Worm (Caenorhabditis elegans) whole organism, early embryonic: ENCODE measurements around the gene cec-7.

Source experiments
- B0310.2 ChIP-seq: sonication (generic microtip); optimal IDR thresholded peaks from 2 replicates; lab custom pipeline; 2016; ENCODE audit warnings: mild to moderate bottlenecking, missing genetic modification characterization, missing compliant biosample characterization
- F13C5.2 ChIP-seq: sonication (generic microtip); optimal IDR thresholded peaks from 2 replicates; lab custom pipeline; 2017; ENCODE audit warnings: mild to moderate bottlenecking, missing genetic modification characterization, inconsistent platforms, missing compliant biosample characterization
- aly-1 ChIP-seq: sonication (generic microtip); optimal IDR thresholded peaks from 2 replicates; lab custom pipeline; 2016; ENCODE audit warnings: missing genetic modification characterization, missing compliant biosample characterization
- ama-1 ChIP-seq: fragments of 150-350 bp; optimal IDR thresholded peaks from 2 replicates; lab custom pipeline; 2014
- ceh-13 ChIP-seq: fragments of 200-800 bp; sonication (Bioruptor generic); optimal IDR thresholded peaks from 2 replicates; lab custom pipeline; 2018; ENCODE audit warnings: mild to moderate bottlenecking, missing genetic modification characterization, missing compliant biosample characterization
- ceh-36 ChIP-seq: sonication (generic microtip); optimal IDR thresholded peaks from 2 replicates; lab custom pipeline; 2016; ENCODE audit warnings: missing genetic modification characterization, inconsistent platforms, missing compliant biosample characterization
- ets-7 ChIP-seq: sonication (generic microtip); optimal IDR thresholded peaks from 2 replicates; lab custom pipeline; 2016; ENCODE audit warnings: missing genotype, missing genetic modification characterization, missing compliant biosample characterization
- flt-1 ChIP-seq: fragments of 200-800 bp; sonication (Bioruptor generic); IDR thresholded peaks from 2 replicates; pipeline ENCODE4 v1.3.6; 2022; ENCODE audit warnings: missing genetic modification characterization, missing compliant biosample characterization
- hmbx-1 ChIP-seq: sonication (generic microtip); optimal IDR thresholded peaks from 2 replicates; lab custom pipeline; 2016; ENCODE audit warnings: mild to moderate bottlenecking, missing genetic modification characterization, missing compliant biosample characterization
- hmg-4 ChIP-seq: fragments of 200-800 bp; sonication (Bioruptor generic); optimal IDR thresholded peaks from 2 replicates; lab custom pipeline; 2018; ENCODE audit warnings: mild to moderate bottlenecking, missing genetic modification characterization, missing compliant biosample characterization
- hnd-1 ChIP-seq: sonication (generic microtip); optimal IDR thresholded peaks from 2 replicates; lab custom pipeline; 2016; ENCODE audit warnings: missing genetic modification characterization, missing compliant biosample characterization
- pes-1 ChIP-seq: fragments of 200-800 bp; sonication (Bioruptor generic); IDR thresholded peaks from 2 replicates; pipeline ENCODE4 v1.3.6; 2022; ENCODE audit warnings: missing genetic modification reagents, missing genetic modification characterization, missing compliant biosample characterization
- scrt-1 ChIP-seq: fragments of 200-800 bp; sonication (Bioruptor generic); IDR thresholded peaks from 2 replicates; pipeline ENCODE4 v1.3.6; 2022; ENCODE audit warnings: missing genetic modification characterization, missing compliant biosample characterization
- sea-1 ChIP-seq: fragments of 200-800 bp; sonication (Bioruptor generic); conservative IDR thresholded peaks from 2 replicates; pipeline ENCODE4 v1.3.6; 2022; ENCODE audit warnings: missing genetic modification characterization, missing compliant biosample characterization
- tbx-11 ChIP-seq: fragments of 200-800 bp; sonication (Bioruptor generic); IDR thresholded peaks from 2 replicates; pipeline ENCODE4 v1.3.6; 2022; ENCODE audit warnings: missing genetic modification characterization, missing compliant biosample characterization
- tbx-37 ChIP-seq: fragments of 200-800 bp; sonication (Bioruptor generic); conservative IDR thresholded peaks from 2 replicates; pipeline ENCODE4 v1.3.6; 2022; ENCODE audit warnings: missing genetic modification reagents, missing genetic modification characterization, missing compliant biosample characterization
- tra-4 ChIP-seq: sonication (generic microtip); optimal IDR thresholded peaks from 2 replicates; lab custom pipeline; 2017; ENCODE audit warnings: missing genetic modification characterization, missing compliant biosample characterization

Gene cec-7

DNA sequence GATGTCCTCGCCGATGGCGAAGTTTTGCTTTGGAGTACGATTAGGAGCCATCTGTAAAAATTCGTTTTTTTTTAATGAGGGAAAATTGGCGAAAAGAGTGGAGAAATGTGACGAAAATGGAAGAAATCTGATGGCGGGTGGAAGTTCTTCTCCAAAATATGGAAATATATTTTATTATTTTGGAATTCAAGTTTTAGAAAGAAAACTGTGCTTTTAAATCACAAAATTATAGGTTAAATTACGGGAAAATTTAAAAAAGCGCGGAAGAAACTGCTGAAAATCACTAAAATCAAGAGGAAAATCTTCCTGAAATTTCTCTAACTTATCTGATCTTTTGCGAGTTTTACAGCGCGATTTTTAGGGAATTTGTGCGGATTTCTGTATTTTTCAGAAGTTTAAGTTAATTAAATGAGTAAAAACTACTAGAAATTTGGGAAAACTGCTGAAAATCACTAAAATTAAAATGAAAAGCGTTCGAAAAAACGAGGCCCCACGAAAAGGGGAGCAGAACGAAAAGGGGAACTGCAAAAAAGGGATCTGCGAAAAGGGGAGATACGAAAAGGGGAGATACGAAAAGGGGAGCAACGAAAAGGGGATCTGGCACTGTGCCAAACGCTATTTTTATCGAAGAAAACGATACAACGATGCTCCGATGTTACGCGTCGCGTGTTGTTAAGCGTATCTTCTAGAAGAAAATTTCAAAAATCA lies at the start of gene cec-7, which contains the start of gene enu-3.5:
Gene cec-7 (minus strand): TSS at position 51 of the 708 bp plus-strand sequence.
Gene enu-3.5 (plus strand): TSS at position 670 of the 708 bp plus-strand sequence.
- TF ChIP-seq ets-7 (no peak), sea-1 (GFP tag; lab: Robert Waterston, UW) (0 out of 2 replicates have a peak, but pooled peaks have one; percentile 7), B0310.2 (no peak)

DNA sequence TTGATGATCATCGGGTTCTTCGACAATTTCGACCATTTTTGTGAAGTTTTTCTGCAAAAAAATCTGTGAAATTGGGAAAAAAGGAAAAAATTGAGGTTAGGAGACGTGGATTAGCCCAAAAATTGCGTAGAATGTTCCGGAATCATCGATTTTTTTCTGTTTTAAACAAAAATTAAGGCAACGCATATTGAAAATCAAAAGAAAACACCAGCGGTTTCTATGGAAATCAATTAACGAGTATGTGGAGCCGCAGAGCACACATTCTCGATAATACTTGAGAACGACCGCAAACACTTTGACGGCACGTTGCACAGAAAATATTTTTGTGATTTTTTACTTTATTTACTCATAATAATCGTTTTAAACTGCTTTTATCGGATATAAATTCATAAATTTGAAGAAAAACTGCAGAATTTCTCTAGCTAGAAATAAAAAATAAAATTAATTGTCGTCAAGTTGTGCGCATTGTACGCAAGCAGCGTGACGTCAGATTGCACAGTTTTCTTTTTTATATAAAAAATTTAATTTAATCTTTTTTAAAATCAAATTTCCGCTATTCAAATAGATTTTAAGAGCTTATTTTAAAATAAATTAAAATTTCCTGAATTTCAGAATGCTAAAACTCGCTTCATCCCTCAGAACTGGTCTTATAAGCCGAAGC lies 48.7 kb upstream of the cec-7 start, which contains the start of the genes npp-25 and mrps-10:
Gene npp-25 (minus strand): TSS at position 51 of the 661 bp plus-strand sequence.
Gene mrps-10 (plus strand): TSS at position 611 of the 661 bp plus-strand sequence.
- TF ChIP-seq scrt-1 (GFP tag; lab: Robert Waterston, UW) (no peak), F13C5.2 (tag; lab: Kevin White, UChicago) (peak; percentile 26), tbx-37 (GFP tag; lab: Robert Waterston, UW) (no peak; the same call in 1 of the 2 replicates)

DNA sequence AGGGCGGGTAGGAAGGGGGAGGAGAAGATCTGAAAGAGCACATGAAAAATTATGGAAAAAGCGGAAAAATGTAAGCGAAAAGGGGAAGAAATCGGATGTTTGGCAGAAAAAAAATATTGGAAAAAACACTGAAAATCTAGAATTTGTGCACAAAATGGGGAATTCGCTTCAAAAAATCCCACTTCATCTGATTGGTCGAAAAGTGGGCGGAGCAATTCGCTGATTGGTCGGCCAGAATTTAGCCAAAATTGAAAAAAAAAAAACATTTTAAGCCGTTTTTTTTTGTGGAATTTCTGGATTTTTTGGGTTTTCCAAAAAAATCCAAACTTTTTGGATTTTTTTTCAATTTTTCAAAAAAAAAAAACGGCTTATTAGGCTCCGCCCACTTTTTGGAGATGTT lies 43.4 kb upstream of the cec-7 start:
- TF ChIP-seq hmbx-1 (tag; lab: Kevin White, UChicago) (no peak), tra-4 (no peak), tbx-37 (GFP tag; lab: Robert Waterston, UW) (no peak), ceh-36 (no peak), ceh-13 (GFP tag; lab: Kevin White, UChicago) (no peak), pes-1 (no peak), ama-1 (lab: Kevin White, UChicago) (no peak), hmg-4 (GFP tag; lab: Kevin White, UChicago) (no peak), ets-7 (no peak), sea-1 (GFP tag; lab: Robert Waterston, UW) (no peak), B0310.2 (no peak), flt-1 (GFP tag; lab: Robert Waterston, UW) (no peak), aly-1 (tag; lab: Kevin White, UChicago) (no peak), scrt-1 (GFP tag; lab: Robert Waterston, UW) (no peak), tbx-11 (GFP tag; lab: Robert Waterston, UW) (no peak), F13C5.2 (tag; lab: Kevin White, UChicago) (no peak), hnd-1 (no peak)

DNA sequence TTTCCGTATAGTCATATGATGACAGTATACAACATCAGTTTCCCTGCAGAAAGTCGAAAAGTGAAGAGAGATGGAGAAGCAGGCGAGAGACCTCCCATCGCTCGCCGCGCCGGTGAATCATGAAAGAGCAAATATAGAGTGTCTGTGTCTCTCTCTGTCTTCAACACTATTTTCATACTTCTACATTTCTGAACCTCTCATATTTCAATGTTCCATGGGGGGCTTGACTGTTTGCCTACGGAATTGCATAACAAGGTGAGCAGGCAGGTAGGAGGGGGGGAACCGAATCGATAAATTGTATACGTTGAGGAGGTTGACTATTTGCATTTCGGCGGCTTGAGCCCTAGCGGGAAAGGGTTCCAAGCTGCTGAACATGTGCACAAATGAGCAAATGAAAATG lies 42.5 kb upstream of the cec-7 start:
- TF ChIP-seq sea-1 (GFP tag; lab: Robert Waterston, UW) (no peak), tra-4 (no peak), B0310.2 (no peak), flt-1 (GFP tag; lab: Robert Waterston, UW) (no peak), aly-1 (tag; lab: Kevin White, UChicago) (no peak), hnd-1 (no peak)

DNA sequence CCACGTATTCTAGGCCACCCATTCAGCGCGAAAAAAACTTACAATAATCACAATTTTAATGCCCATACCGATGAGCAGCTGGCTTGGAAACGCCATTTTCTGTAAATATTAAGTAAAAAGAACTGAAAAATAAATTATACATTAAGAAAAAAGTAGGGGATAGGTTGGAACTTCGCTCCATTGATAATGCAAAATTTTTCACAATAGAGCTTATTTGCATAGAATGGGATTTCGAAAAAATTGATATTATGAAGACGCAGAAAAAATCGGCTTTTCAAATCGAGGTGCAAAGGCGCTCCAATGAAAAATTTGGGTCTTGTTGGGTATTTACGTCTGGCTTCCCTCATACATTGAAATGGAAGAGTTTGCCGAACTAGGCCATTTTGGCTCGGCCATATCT lies 41.2 kb upstream of the cec-7 start, which contains the start of gene Y37D8A.16:
Gene Y37D8A.16 (minus strand): TSS at position 101 of the 400 bp plus-strand sequence.
- TF ChIP-seq hmg-4 (GFP tag; lab: Kevin White, UChicago) (no peak), F13C5.2 (tag; lab: Kevin White, UChicago) (no peak), hmbx-1 (tag; lab: Kevin White, UChicago) (no peak), ama-1 (lab: Kevin White, UChicago) (no peak)

DNA sequence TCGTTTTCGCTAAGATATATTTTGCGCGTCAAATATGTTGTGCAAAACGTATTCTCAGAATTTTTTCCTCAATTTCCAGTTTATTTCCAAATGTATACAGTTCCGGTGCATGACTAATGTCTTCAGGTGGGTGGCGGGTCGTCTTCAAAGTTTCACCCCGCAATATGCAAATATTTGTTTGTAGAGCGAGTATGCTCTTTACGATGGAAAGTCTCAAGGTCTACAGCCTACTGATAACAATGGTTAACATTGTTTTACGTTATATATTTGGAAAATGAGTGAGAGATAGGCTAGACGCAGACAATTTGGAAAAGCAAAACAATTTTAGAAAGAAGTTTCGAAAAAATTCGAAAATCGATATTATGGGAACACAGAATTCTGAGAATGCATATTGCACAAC lies 40.5 kb upstream of the cec-7 start:
- no peak for TF ChIP-seq hnd-1
- no peak for TF ChIP-seq aly-1 (tag; lab: Kevin White, UChicago)
- no peak for TF ChIP-seq ets-7
- no peak for TF ChIP-seq B0310.2
- no peak for TF ChIP-seq flt-1 (GFP tag; lab: Robert Waterston, UW)
- TF ChIP-seq ceh-36, result no peak
- TF ChIP-seq F13C5.2 (tag; lab: Kevin White, UChicago), result no peak
- TF ChIP-seq sea-1 (GFP tag; lab: Robert Waterston, UW), result no peak
- no peak for TF ChIP-seq hmbx-1 (tag; lab: Kevin White, UChicago)
- no peak for TF ChIP-seq ama-1 (lab: Kevin White, UChicago)
- TF ChIP-seq scrt-1 (GFP tag; lab: Robert Waterston, UW), result no peak

DNA sequence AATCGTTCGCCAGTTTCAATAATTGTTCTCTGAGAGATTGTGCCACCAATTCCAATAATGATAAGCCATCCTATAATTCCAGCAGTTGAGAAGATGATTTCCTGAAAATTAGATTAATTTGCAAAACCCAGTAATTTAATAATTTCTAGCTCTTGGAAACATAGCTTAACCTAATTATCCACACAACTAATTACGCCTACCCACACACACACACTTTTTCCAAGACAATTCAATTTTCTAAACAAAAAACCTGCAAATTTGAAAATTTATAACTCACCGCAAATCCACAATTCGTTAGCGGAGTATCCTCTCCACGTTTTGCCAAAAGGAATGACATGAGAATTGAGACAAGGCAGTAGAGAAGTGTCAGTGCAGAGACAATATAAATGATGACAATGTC lies 39.1 kb upstream of the cec-7 start:
- TF ChIP-seq hmg-4 (GFP tag; lab: Kevin White, UChicago) (no peak), tra-4 (no peak), flt-1 (GFP tag; lab: Robert Waterston, UW) (no peak), ets-7 (no peak), aly-1 (tag; lab: Kevin White, UChicago) (no peak), ceh-13 (GFP tag; lab: Kevin White, UChicago) (no peak), scrt-1 (GFP tag; lab: Robert Waterston, UW) (no peak), ama-1 (lab: Kevin White, UChicago) (no peak), B0310.2 (no peak), ceh-36 (no peak), tbx-11 (GFP tag; lab: Robert Waterston, UW) (no peak), hmbx-1 (tag; lab: Kevin White, UChicago) (no peak), hnd-1 (no peak), F13C5.2 (tag; lab: Kevin White, UChicago) (no peak), tbx-37 (GFP tag; lab: Robert Waterston, UW) (no peak), pes-1 (no peak)

DNA sequence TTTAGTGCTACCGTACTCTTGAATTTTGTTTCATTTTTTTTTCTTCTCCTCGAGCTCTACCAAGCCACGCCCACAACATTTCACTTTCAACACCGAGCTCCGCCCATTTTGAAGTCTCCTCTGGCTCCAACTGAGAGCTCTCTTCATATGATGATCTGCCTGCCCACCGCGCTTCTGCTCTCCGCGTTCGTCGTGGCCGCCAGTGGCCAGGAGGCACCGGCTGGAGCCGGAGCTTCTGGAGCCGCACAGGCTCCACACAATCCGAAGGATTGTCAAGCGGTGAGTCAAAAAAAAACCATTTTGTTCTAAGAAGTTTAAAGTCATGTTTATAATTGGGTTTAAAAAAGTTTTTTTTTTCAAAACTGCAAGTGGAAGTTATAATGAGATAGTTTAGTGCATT lies 33.0 kb upstream of the cec-7 start, which contains the start of gene flp-14:
Gene flp-14 (plus strand): TSS at position 146 of the 400 bp plus-strand sequence.
- TF ChIP-seq ets-7 (no peak), flt-1 (GFP tag; lab: Robert Waterston, UW) (no peak), pes-1 (no peak), ceh-36 (no peak)
